Fruit fly (Drosophila melanogaster): ENCODE measurements around the gene CG13398.

CG13398 gene

DNA sequence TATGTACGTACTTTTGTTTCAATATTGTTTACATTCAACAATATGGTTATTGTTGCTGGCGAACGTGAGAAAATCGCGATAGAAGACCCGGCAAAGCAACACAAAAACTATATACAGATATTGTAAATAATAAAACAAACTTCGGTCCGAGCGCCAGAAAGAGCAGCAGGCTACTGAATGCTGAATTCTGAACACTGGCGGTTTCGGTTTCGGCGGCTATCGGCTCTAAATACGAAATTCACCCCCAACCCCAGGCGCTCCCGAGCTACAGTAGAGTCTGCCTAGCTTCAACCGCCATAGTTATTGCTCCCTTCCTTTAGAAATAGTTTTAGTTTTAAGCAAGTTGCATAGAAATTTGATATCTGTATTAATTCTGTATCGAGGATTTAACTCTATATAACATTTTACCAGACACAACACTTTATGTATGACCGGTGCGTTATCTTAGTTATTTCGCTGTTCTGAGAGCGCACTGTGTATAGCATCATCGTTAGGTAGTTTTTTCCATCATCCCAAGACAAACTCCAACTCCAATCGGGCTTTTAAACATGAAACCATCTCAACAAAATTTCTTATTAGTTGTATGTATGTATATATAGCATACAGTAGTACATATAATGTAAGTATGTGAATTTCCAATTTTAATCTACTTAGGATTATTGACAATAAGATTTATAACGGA is 52.6 kb downstream of the CG13398 start, which contains the start of gene CG7627 (continued):
- TF ChIP-seq CG3995 (GFP tag; optimal IDR thresholded peaks at IDR 0.05): peak; percentile 7
- TF ChIP-seq pfk (GFP tag; optimal IDR thresholded peaks at IDR 0.05): no peak
- peak; percentile 82 for TF ChIP-seq CG4424 (GFP tag; optimal IDR thresholded peaks at IDR 0.05)
- peak; percentile 77 for TF ChIP-seq esg (GFP tag; conservative IDR thresholded peaks at IDR 0.05)
- peak; percentile 61 for TF ChIP-seq CG5245 (GFP tag; optimal IDR thresholded peaks at IDR 0.05)
- no peak for TF ChIP-seq aop (GFP tag; IDR thresholded peaks at IDR 0.05)
- no peak for TF ChIP-seq bowl (GFP tag; IDR thresholded peaks at IDR 0.05)
- TF ChIP-seq CG12071 (GFP tag; optimal IDR thresholded peaks at IDR 0.05): peak; percentile 32
- peak; percentile 38; the same call in 1 of the 2 replicates for TF ChIP-seq GATAe (GFP tag; conservative IDR thresholded peaks at IDR 0.05)
- TF ChIP-seq dan (GFP tag; IDR thresholded peaks at IDR 0.05): no peak
- peak; percentile 38 for TF ChIP-seq CG7987 (GFP tag; optimal IDR thresholded peaks at IDR 0.05)
- peak; percentile 82 for TF ChIP-seq CG9727 (GFP tag; optimal IDR thresholded peaks at IDR 0.05)
- TF ChIP-seq CG4404 (GFP tag; IDR thresholded peaks at IDR 0.05): peak; percentile 78
- 0 out of 3 replicates have a peak, but pooled peaks have one; percentile 53 for TF ChIP-seq ken (GFP tag; IDR thresholded peaks at IDR 0.05)
- peak; percentile 60 for TF ChIP-seq Atf-2 (GFP tag; optimal IDR thresholded peaks at IDR 0.05)
- no peak for TF ChIP-seq h (optimal IDR thresholded peaks at IDR 0.05)
- TF ChIP-seq CG31441 (GFP tag; IDR thresholded peaks at IDR 0.05): peak; percentile 81
- no peak for TF ChIP-seq Hey (tag; optimal IDR thresholded peaks at IDR 0.05)
- peak; percentile 33 for TF ChIP-seq D19A (tag; optimal IDR thresholded peaks at IDR 0.05)
- TF ChIP-seq CG8478 (optimal IDR thresholded peaks at IDR 0.05): no peak
- no peak for TF ChIP-seq mirr (GFP tag; optimal IDR thresholded peaks at IDR 0.05)
- peak; percentile 83 for TF ChIP-seq Ada2b (GFP tag; IDR thresholded peaks at IDR 0.05)
- TF ChIP-seq CG6683 (GFP tag; optimal IDR thresholded peaks at IDR 0.05): peak; percentile 63
- peak; percentile 72 for TF ChIP-seq CG4820 (GFP tag; optimal IDR thresholded peaks at IDR 0.05)
- peak in 1 of 2 experiments; percentile 82 for TF ChIP-seq eve (GFP tag; optimal IDR thresholded peaks at IDR 0.05)
- peak; percentile 67; the same call in 2 of the 3 replicates for TF ChIP-seq ci (GFP tag; IDR thresholded peaks at IDR 0.05)
- peak; percentile 63; the same call in 2 of the 3 replicates for TF ChIP-seq CG11560 (tag; IDR thresholded peaks at IDR 0.05)
- peak; percentile 62 for TF ChIP-seq Hand (GFP tag; optimal IDR thresholded peaks at IDR 0.05)
- TF ChIP-seq Tbp (GFP tag; optimal IDR thresholded peaks at IDR 0.05): no peak
- peak; percentile 52 for TF ChIP-seq NfI (GFP tag; optimal IDR thresholded peaks at IDR 0.05)
- TF ChIP-seq ems (GFP tag; optimal IDR thresholded peaks at IDR 0.05): peak; percentile 67
- no peak for TF ChIP-seq hb (GFP tag; IDR thresholded peaks at IDR 0.05; ENCODE audit: partially characterized antibody)
- peak; percentile 64; the same call in 1 of the 3 replicates for TF ChIP-seq Optix (GFP tag; IDR thresholded peaks at IDR 0.05)
- peak; percentile 55 for TF ChIP-seq CG8388 (GFP tag; optimal IDR thresholded peaks at IDR 0.05)
- peak; percentile 62 for TF ChIP-seq dmrt11E (tag; optimal IDR thresholded peaks at IDR 0.05)
- peak; percentile 43; the same call in 1 of the 2 replicates for TF ChIP-seq gsb (GFP tag; IDR thresholded peaks at IDR 0.05)
- peak; percentile 66 for TF ChIP-seq Asciz (GFP tag; optimal IDR thresholded peaks at IDR 0.05)
- TF ChIP-seq Pdp1 (GFP tag; optimal IDR thresholded peaks at IDR 0.05): peak; percentile 35 to 70
- peak; percentile 60 for TF ChIP-seq Rx (GFP tag; IDR thresholded peaks at IDR 0.05)
- TF ChIP-seq Camta (GFP tag; optimal IDR thresholded peaks at IDR 0.05): peak; percentile 47
- peak; percentile 70 for TF ChIP-seq Poxn (GFP tag; IDR thresholded peaks at IDR 0.05)
- TF ChIP-seq CG12769 (tag; optimal IDR thresholded peaks at IDR 0.05): peak; percentile 69
- no peak for TF ChIP-seq fd102C (GFP tag; optimal IDR thresholded peaks at IDR 0.05)
- peak; percentile 57 for TF ChIP-seq gcm2 (GFP tag; optimal IDR thresholded peaks at IDR 0.05)
- TF ChIP-seq CG1233 (GFP tag; optimal IDR thresholded peaks at IDR 0.05): peak; percentile 54
- peak; percentile 56 for TF ChIP-seq chn (GFP tag; optimal IDR thresholded peaks at IDR 0.05)
- TF ChIP-seq CG34224 (GFP tag; IDR thresholded peaks at IDR 0.05; ENCODE audit: partially characterized antibody): no peak
- no peak for TF ChIP-seq ash1 (GFP tag; optimal IDR thresholded peaks at IDR 0.05)
- no peak for TF ChIP-seq ham (GFP tag; IDR thresholded peaks at IDR 0.05)
- TF ChIP-seq HLH3B (GFP tag; IDR thresholded peaks at IDR 0.05): peak; percentile 81
- peak; percentile 12 for TF ChIP-seq NC2α (GFP tag; optimal IDR thresholded peaks at IDR 0.05)

All from whole organism, embryonic.